Fruit fly (Drosophila melanogaster) whole organism, embryonic: ENCODE measurements around the gene wuho.

Source experiments
- Asciz ChIP-seq: fragments of 200-800 bp; sonication (Bioruptor generic); optimal IDR thresholded peaks from 2 replicates; lab custom pipeline; 2017; ENCODE audit warnings: missing biosample characterization, mild to moderate bottlenecking, missing genetic modification characterization, missing genetic modification reagents
- Bgb ChIP-seq: fragments of 200-800 bp; sonication (Bioruptor generic); IDR thresholded peaks from 2 replicates; pipeline ENCODE4 v1.3.6; 2022; ENCODE audit warnings: missing biosample characterization, missing genetic modification characterization; ENCODE audit not compliant: partially characterized antibody
- Blimp-1 ChIP-seq: fragments of 200-800 bp; sonication (Bioruptor generic); optimal IDR thresholded peaks from 3 replicates; lab custom pipeline; 2018; ENCODE audit warnings: missing biosample characterization, missing genetic modification characterization, mild to moderate bottlenecking, moderate library complexity, missing genetic modification reagents
- CG10321 ChIP-seq: fragments of 200-800 bp; sonication (Bioruptor generic); IDR thresholded peaks from 2 replicates; pipeline ENCODE4 v1.3.6; 2022; ENCODE audit warnings: missing biosample characterization, missing genetic modification characterization
- CG12391 ChIP-seq: fragments of 200-800 bp; sonication (Bioruptor generic); optimal IDR thresholded peaks from 3 replicates; lab custom pipeline; 2018; ENCODE audit warnings: missing biosample characterization, mild to moderate bottlenecking, missing genetic modification characterization, moderate library complexity
- CG15514 ChIP-seq: fragments of 200-800 bp; sonication (Bioruptor generic); optimal IDR thresholded peaks from 3 replicates; lab custom pipeline; 2017; ENCODE audit warnings: missing biosample characterization, missing genetic modification characterization, mild to moderate bottlenecking, moderate library complexity, missing genetic modification reagents
- CG16813 ChIP-seq: fragments of 200-800 bp; sonication (Bioruptor generic); IDR thresholded peaks from 3 replicates; pipeline ENCODE4 v1.3.6; 2022; ENCODE audit warnings: missing biosample characterization, missing genetic modification characterization; ENCODE audit not compliant: partially characterized antibody
- CG17186 ChIP-seq: fragments of 200-800 bp; sonication (Bioruptor generic); optimal IDR thresholded peaks from 3 replicates; lab custom pipeline; 2017; ENCODE audit warnings: missing biosample characterization, missing genetic modification reagents, missing genetic modification characterization
- CG2678 ChIP-seq: fragments of 200-800 bp; sonication (Bioruptor generic); optimal IDR thresholded peaks from 3 replicates; lab custom pipeline; 2019; ENCODE audit warnings: missing biosample characterization, mild to moderate bottlenecking, missing genetic modification characterization, moderate library complexity
- CG30020 ChIP-seq: fragments of 200-800 bp; optimal IDR thresholded peaks from 2 replicates; lab custom pipeline; 2019; ENCODE audit warnings: missing biosample characterization, mild to moderate bottlenecking, missing genetic modification characterization, moderate library complexity
- CG32767 ChIP-seq: fragments of 200-800 bp; sonication (Bioruptor generic); IDR thresholded peaks from 2 replicates; pipeline ENCODE4 v1.3.6; 2022; ENCODE audit warnings: missing biosample characterization, missing genetic modification characterization
- CG34224 ChIP-seq: fragments of 200-800 bp; sonication (Bioruptor generic); IDR thresholded peaks from 3 replicates; pipeline ENCODE4 v1.3.6; 2022; ENCODE audit warnings: missing biosample characterization, missing genetic modification characterization; ENCODE audit not compliant: partially characterized antibody
- CG6765 ChIP-seq: fragments of 200-800 bp; sonication (Bioruptor generic); optimal IDR thresholded peaks from 3 replicates; lab custom pipeline; 2017; ENCODE audit warnings: missing biosample characterization, mild to moderate bottlenecking, missing genetic modification characterization
- CG6791 ChIP-seq: fragments of 200-800 bp; sonication (Bioruptor generic); IDR thresholded peaks from 3 replicates; pipeline ENCODE4 v1.3.6; 2022; ENCODE audit warnings: missing biosample characterization, missing genetic modification characterization; ENCODE audit not compliant: partially characterized antibody
- CG8089 ChIP-seq: fragments of 200-800 bp; sonication (Bioruptor generic); optimal IDR thresholded peaks from 3 replicates; lab custom pipeline; 2016; ENCODE audit warnings: missing biosample characterization, missing genetic modification characterization
- Chrac-16 ChIP-seq: fragments of 200-800 bp; sonication (Bioruptor generic); optimal IDR thresholded peaks from 3 replicates; lab custom pipeline; 2016; ENCODE audit warnings: missing biosample characterization, missing genetic modification characterization
- CkIIα-i1 ChIP-seq: fragments of 200-800 bp; sonication (Bioruptor generic); IDR thresholded peaks from 2 replicates; pipeline ENCODE4 v1.3.6; 2022; ENCODE audit warnings: missing biosample characterization, missing genetic modification characterization
- Dad ChIP-seq: fragments of 200-800 bp; sonication (Bioruptor generic); optimal IDR thresholded peaks from 3 replicates; lab custom pipeline; 2016; ENCODE audit warnings: missing biosample characterization, missing genetic modification characterization
- Doc3 ChIP-seq: fragments of 200-800 bp; sonication (Bioruptor generic); IDR thresholded peaks from 3 replicates; pipeline ENCODE4 v1.3.6; 2022; ENCODE audit warnings: missing biosample characterization, missing genetic modification characterization; ENCODE audit not compliant: partially characterized antibody
- Dp ChIP-seq: fragments of 200-800 bp; sonication (Bioruptor generic); optimal IDR thresholded peaks from 2 replicates; lab custom pipeline; 2018; ENCODE audit warnings: missing biosample characterization, mild to moderate bottlenecking, missing genetic modification characterization, moderate library complexity
- Ets97D ChIP-seq: fragments of 200-800 bp; sonication (Bioruptor generic); optimal IDR thresholded peaks from 3 replicates; lab custom pipeline; 2016; ENCODE audit warnings: missing biosample characterization, missing genetic modification characterization
- Fer2 ChIP-seq: fragments of 200-800 bp; sonication (Bioruptor generic); optimal IDR thresholded peaks from 2 replicates; lab custom pipeline; 2018; ENCODE audit warnings: missing biosample characterization, mild to moderate bottlenecking, missing genetic modification characterization, moderate library complexity
- HLH4C ChIP-seq: fragments of 200-800 bp; sonication (Bioruptor generic); IDR thresholded peaks from 3 replicates; pipeline ENCODE4 v1.3.6; 2022; ENCODE audit warnings: missing biosample characterization, missing genetic modification characterization; ENCODE audit not compliant: partially characterized antibody
- Hmr ChIP-seq: fragments of 200-800 bp; sonication (Bioruptor generic); optimal IDR thresholded peaks from 3 replicates; lab custom pipeline; 2017; ENCODE audit warnings: mild to moderate bottlenecking, missing biosample characterization, missing genetic modification reagents, missing genetic modification characterization
- MBD-R2 ChIP-seq: fragments of 200-800 bp; sonication (Bioruptor generic); IDR thresholded peaks from 2 replicates; pipeline ENCODE4 v1.3.6; 2022; ENCODE audit warnings: missing biosample characterization, missing genetic modification characterization
- NC2β ChIP-seq: fragments of 200-800 bp; sonication (Bioruptor generic); optimal IDR thresholded peaks from 2 replicates; lab custom pipeline; 2016; ENCODE audit warnings: missing biosample characterization, missing genetic modification characterization
- Nf-YC ChIP-seq: fragments of 200-800 bp; optimal IDR thresholded peaks from 3 replicates; lab custom pipeline; 2019; ENCODE audit warnings: missing biosample characterization, mild to moderate bottlenecking, missing genetic modification characterization, moderate library complexity
- Scr ChIP-seq: fragments of 200-800 bp; sonication (Bioruptor generic); IDR thresholded peaks from 2 replicates; pipeline ENCODE4 v1.3.6; 2022; ENCODE audit warnings: missing biosample characterization, missing genetic modification characterization; ENCODE audit not compliant: partially characterized antibody
- YL-1 ChIP-seq: fragments of 200-800 bp; sonication (Bioruptor generic); optimal IDR thresholded peaks from 3 replicates; lab custom pipeline; 2017; ENCODE audit warnings: missing biosample characterization, mild to moderate bottlenecking, missing genetic modification characterization
- amos ChIP-seq: fragments of 200-800 bp; sonication (Bioruptor generic); IDR thresholded peaks from 2 replicates; pipeline ENCODE4 v1.3.6; 2022; ENCODE audit warnings: missing biosample characterization, missing genetic modification characterization; ENCODE audit not compliant: partially characterized antibody
- ara ChIP-seq: fragments of 200-800 bp; sonication (Bioruptor generic); IDR thresholded peaks from 2 replicates; pipeline ENCODE4 v1.3.6; 2022; ENCODE audit warnings: missing biosample characterization, missing genetic modification characterization
- ato ChIP-seq: fragments of 200-800 bp; sonication (Bioruptor generic); IDR thresholded peaks from 2 replicates; pipeline ENCODE4 v1.3.6; 2022; ENCODE audit warnings: missing biosample characterization, missing genetic modification characterization; ENCODE audit not compliant: partially characterized antibody
- bbx ChIP-seq: fragments of 200-800 bp; sonication (Bioruptor generic); IDR thresholded peaks from 2 replicates; pipeline ENCODE4 v1.3.6; 2022; ENCODE audit warnings: missing biosample characterization, missing genetic modification characterization; ENCODE audit not compliant: partially characterized antibody
- ci ChIP-seq: fragments of 200-800 bp; sonication (Bioruptor generic); IDR thresholded peaks from 3 replicates; pipeline ENCODE4 v1.3.6; 2022; ENCODE audit warnings: missing biosample characterization, missing genetic modification characterization
- crol ChIP-seq: fragments of 200-800 bp; sonication (Bioruptor generic); IDR thresholded peaks from 2 replicates; pipeline ENCODE4 v1.3.6; 2022; ENCODE audit warnings: missing biosample characterization, missing genetic modification characterization
- dysf ChIP-seq: fragments of 200-800 bp; sonication (Bioruptor generic); IDR thresholded peaks from 3 replicates; pipeline ENCODE4 v1.3.6; 2022; ENCODE audit warnings: missing biosample characterization, missing genetic modification characterization
- emc ChIP-seq: fragments of 200-800 bp; sonication (Bioruptor generic); optimal IDR thresholded peaks from 2 replicates; lab custom pipeline; 2016; ENCODE audit warnings: missing biosample characterization, missing genetic modification characterization
- gro ChIP-seq: fragments of 200-800 bp; sonication (Bioruptor generic); optimal IDR thresholded peaks from 2 replicates; lab custom pipeline; 2016; ENCODE audit warnings: missing biosample characterization, missing genetic modification characterization
- hbn ChIP-seq: fragments of 200-800 bp; sonication (Bioruptor generic); IDR thresholded peaks from 2 replicates; pipeline ENCODE4 v1.3.6; 2022; ENCODE audit warnings: missing biosample characterization, missing genetic modification characterization; ENCODE audit not compliant: partially characterized antibody
- lola ChIP-seq, 3 experiments: fragments of >200 bp in 2 of 3; fragments of 200-800 bp in 1 of 3; sonication (Bioruptor generic) in 1 of 3; optimal IDR thresholded peaks; 2 replicates each; lab custom pipeline; 2017 to 2019; ENCODE audit warnings: missing biosample characterization in 3 of 3, missing genetic modification characterization in 3 of 3, mild to moderate bottlenecking in 1 of 3, moderate library complexity in 1 of 3
- pum ChIP-seq: fragments of 200-800 bp; sonication (Bioruptor generic); optimal IDR thresholded peaks from 2 replicates; lab custom pipeline; 2016; ENCODE audit warnings: missing biosample characterization, missing genetic modification characterization
- pzg ChIP-seq: fragments of 200-800 bp; sonication (Bioruptor generic); optimal IDR thresholded peaks from 3 replicates; lab custom pipeline; 2018; ENCODE audit warnings: missing biosample characterization, mild to moderate bottlenecking, missing genetic modification characterization, moderate library complexity
- row ChIP-seq: fragments of 200-800 bp; sonication (Bioruptor generic); IDR thresholded peaks from 3 replicates; pipeline ENCODE4 v1.3.6; 2022; ENCODE audit warnings: missing biosample characterization, missing genetic modification characterization
- sens ChIP-seq: fragments of 200-800 bp; sonication (Bioruptor generic); peaks from one replicate; lab custom pipeline; 2016; ENCODE audit warnings: missing biosample characterization, missing genetic modification characterization
- stc ChIP-seq: fragments of 200-800 bp; sonication (Bioruptor generic); IDR thresholded peaks from 2 replicates; pipeline ENCODE4 v1.3.6; 2022; ENCODE audit warnings: missing biosample characterization, missing genetic modification characterization
- stwl ChIP-seq: fragments of 200-800 bp; sonication (Bioruptor generic); optimal IDR thresholded peaks from 3 replicates; lab custom pipeline; 2018; ENCODE audit warnings: missing biosample characterization, mild to moderate bottlenecking, missing genetic modification characterization, moderate library complexity
- sug ChIP-seq: fragments of 200-800 bp; optimal IDR thresholded peaks from 2 replicates; lab custom pipeline; 2019; ENCODE audit warnings: missing biosample characterization, mild to moderate bottlenecking, missing genetic modification characterization, moderate library complexity
- trem ChIP-seq: fragments of 200-800 bp; optimal IDR thresholded peaks from 3 replicates; lab custom pipeline; 2019; ENCODE audit warnings: missing biosample characterization, mild to moderate bottlenecking, missing genetic modification characterization, moderate library complexity
- vnd ChIP-seq: fragments of 200-800 bp; sonication (Bioruptor generic); IDR thresholded peaks from 3 replicates; pipeline ENCODE4 v1.3.6; 2022; ENCODE audit warnings: missing biosample characterization, missing genetic modification characterization; ENCODE audit not compliant: partially characterized antibody
- zfh2 ChIP-seq: fragments of 200-800 bp; sonication (Bioruptor generic); optimal IDR thresholded peaks from 2 replicates; lab custom pipeline; 2016; ENCODE audit warnings: missing biosample characterization, missing genetic modification characterization

wuho gene

DNA sequence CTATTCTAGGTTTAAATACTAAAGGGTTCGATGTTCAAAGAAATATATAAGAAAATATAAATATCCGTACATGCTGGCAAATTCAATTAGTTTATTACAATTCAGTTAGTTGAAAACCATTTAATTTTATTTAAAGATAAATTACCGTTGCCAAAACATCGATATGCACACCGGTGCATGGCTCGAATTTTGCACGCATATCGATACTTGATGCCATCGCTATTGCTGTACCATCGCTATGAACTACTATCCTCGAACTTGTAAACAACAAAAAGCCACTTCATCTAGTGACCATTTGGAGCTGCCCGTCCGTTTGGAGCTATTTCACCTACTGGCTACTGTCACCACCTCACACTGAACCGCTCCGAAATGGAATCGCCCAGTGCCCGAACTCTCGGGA, 27.0 kb upstream of the wuho start, which contains the start of gene Josd (continued):
- TF ChIP-seq stwl (tag; lab: Kevin White, UChicago) (peak; percentile 48), dysf (GFP tag; lab: Robert Waterston, UW) (no peak), Hmr (GFP tag; lab: Kevin White, UChicago) (peak; percentile 27), YL-1 (GFP tag; lab: Kevin White, UChicago) (peak; percentile 19), Doc3 (GFP tag; lab: Robert Waterston, UW) (peak; percentile 77), amos (GFP tag; lab: Robert Waterston, UW) (peak; percentile 92), row (GFP tag; lab: Robert Waterston, UW) (peak; percentile 83), Dad (GFP tag; lab: Kevin White, UChicago) (no peak), sens (GFP tag; lab: Kevin White, UChicago) (peak; percentile 16), crol (GFP tag; lab: Robert Waterston, UW) (no peak), CG30020 (tag; lab: Kevin White, UChicago) (peak; percentile 7), CG6791 (GFP tag; lab: Robert Waterston, UW) (peak; percentile 83), gro (GFP tag; lab: Kevin White, UChicago) (no peak), CG10321 (no peak), stc (no peak), vnd (GFP tag; lab: Robert Waterston, UW) (peak; percentile 67), ci (GFP tag; lab: Robert Waterston, UW) (no peak), Asciz (GFP tag; lab: Kevin White, UChicago) (no peak), MBD-R2 (GFP tag; lab: Robert Waterston, UW) (peak; percentile 71), emc (no peak), Blimp-1 (GFP tag; lab: Kevin White, UChicago) (no peak), HLH4C (GFP tag; lab: Robert Waterston, UW) (peak; percentile 74), pzg (GFP tag; lab: Kevin White, UChicago) (peak; percentile 51), CG2678 (tag; lab: Kevin White, UChicago) (peak; percentile 8), Chrac-16 (GFP tag; lab: Kevin White, UChicago) (no peak), sug (peak; percentile 11), CG15514 (GFP tag; lab: Kevin White, UChicago) (peak; percentile 93), zfh2 (GFP tag; lab: Kevin White, UChicago) (no peak), CG34224 (GFP tag; lab: Robert Waterston, UW) (peak; percentile 85), CG17186 (GFP tag; lab: Kevin White, UChicago) (no peak), Bgb (GFP tag; lab: Robert Waterston, UW) (peak; percentile 86), trem (tag; lab: Kevin White, UChicago) (peak; percentile 6), CG12391 (tag; lab: Kevin White, UChicago) (peak; percentile 23), bbx (GFP tag; lab: Robert Waterston, UW) (peak; percentile 83), CG32767 (no peak), pum (no peak), CkIIα-i1 (GFP tag; lab: Robert Waterston, UW) (no peak), CG16813 (GFP tag; lab: Robert Waterston, UW) (peak; percentile 85), ato (GFP tag; lab: Robert Waterston, UW) (peak; percentile 50; the same call in 1 of the 2 replicates), Scr (GFP tag; lab: Robert Waterston, UW) (peak; percentile 86), CG8089 (GFP tag; lab: Kevin White, UChicago) (no peak), NC2β (GFP tag; lab: Kevin White, UChicago) (no peak), Nf-YC (tag; lab: Kevin White, UChicago) (peak; percentile 8), Ets97D (peak; percentile 31), Fer2 (tag; lab: Kevin White, UChicago) (no peak), Dp (GFP tag; lab: Kevin White, UChicago) (peak; percentile 15), CG6765 (GFP tag; lab: Kevin White, UChicago) (no peak), hbn (GFP tag; lab: Robert Waterston, UW) (peak; percentile 87), ara (no peak), lola (GFP tag; optimal IDR thresholded peaks at IDR 0.05; lab: Kevin White, UChicago) (no peak)
